Worm (Caenorhabditis elegans): ENCODE results near the gene T05C12.4.

- no peak for TF ChIP-seq nhr-19 (GFP tag; conservative IDR thresholded peaks at IDR 0.05)
- no peak for TF ChIP-seq unc-86 (tag; optimal IDR thresholded peaks at IDR 0.05)
- no peak for TF ChIP-seq mdl-1 (tag; optimal IDR thresholded peaks at IDR 0.05)
- TF ChIP-seq elt-3 (tag; optimal IDR thresholded peaks at IDR 0.05): peak in 1 of 6 experiments; percentile 4
Measured at ce11 chrII:8224623-8225022, 44.4 kb upstream of the T05C12.4 start.

All from whole organism, L1 larva.